Fruit fly (Drosophila melanogaster) whole organism, wandering third instar larva: ENCODE measurements around the gene CG31381.

Source experiments
- Hr78 ChIP-seq: fragments of >200 bp; optimal IDR thresholded peaks from 2 replicates; lab custom pipeline; 2017; ENCODE audit warnings: missing biosample characterization, missing genetic modification characterization
- pan ChIP-seq: fragments of >200 bp; optimal IDR thresholded peaks from 2 replicates; lab custom pipeline; 2017
- psq ChIP-seq: fragments of 200-800 bp; sonication (Bioruptor generic); optimal IDR thresholded peaks from 3 replicates; lab custom pipeline; 2017; ENCODE audit warnings: missing biosample characterization, mild to moderate bottlenecking, missing genetic modification characterization, moderate library complexity

DNA sequence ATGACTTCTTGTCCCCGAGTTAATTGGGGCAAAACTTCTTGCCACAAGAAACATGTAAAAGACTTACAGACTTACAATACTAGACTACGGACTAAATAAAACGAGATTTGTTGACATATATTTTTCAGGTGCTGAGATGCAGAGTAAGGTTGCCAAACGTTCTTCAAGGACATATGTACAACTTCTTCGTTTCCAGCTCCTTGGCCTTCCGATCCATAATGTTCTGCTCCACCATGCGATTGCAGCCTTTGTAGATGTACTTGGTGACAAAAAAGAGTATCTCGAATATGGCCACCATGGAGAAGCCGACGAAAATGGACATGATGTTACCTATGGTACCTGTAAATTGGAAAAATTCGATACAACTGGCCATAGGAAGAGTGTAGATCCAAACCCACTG lies 19.4 kb upstream of the CG31381 start, which contains the start of gene CAH4:
- no peak for TF ChIP-seq pan (lab: Kevin White, UChicago)
- TF ChIP-seq psq (GFP tag; lab: Kevin White, UChicago) = no peak
- TF ChIP-seq Hr78 (GFP tag; lab: Kevin White, UChicago) = no peak
